Worm (Caenorhabditis elegans) whole organism, young adult: ENCODE data around the gene T03D8.6.

Experiments used
- F23B12.7 ChIP-seq: sonication (generic microtip); optimal IDR thresholded peaks from 2 replicates; lab custom pipeline; 2017; ENCODE audit warnings: missing genetic modification characterization, mild to moderate bottlenecking, missing compliant biosample characterization, antibody characterized with exemption, moderate library complexity; ENCODE audit not compliant: insufficient read depth
- fkh-3 ChIP-seq: sonication (generic microtip); optimal IDR thresholded peaks from 2 replicates; lab custom pipeline; 2016; ENCODE audit warnings: mild to moderate bottlenecking, missing genetic modification characterization, missing compliant biosample characterization
- let-526 ChIP-seq: fragments of 200-800 bp; sonication (Bioruptor generic); IDR thresholded peaks from 2 replicates; pipeline ENCODE4 v1.3.6; 2022; ENCODE audit warnings: missing genetic modification reagents, missing genetic modification characterization, missing compliant biosample characterization
- tbx-9 ChIP-seq: sonication (generic microtip); optimal IDR thresholded peaks from 2 replicates; lab custom pipeline; 2016; ENCODE audit warnings: borderline replicate concordance, missing genetic modification characterization, inconsistent platforms, missing compliant biosample characterization
- ztf-22 ChIP-seq: fragments of 200-800 bp; sonication (Bioruptor generic); optimal IDR thresholded peaks from 2 replicates; lab custom pipeline; 2018; ENCODE audit warnings: mild to moderate bottlenecking, missing genetic modification characterization, moderate library complexity, missing compliant biosample characterization

DNA sequence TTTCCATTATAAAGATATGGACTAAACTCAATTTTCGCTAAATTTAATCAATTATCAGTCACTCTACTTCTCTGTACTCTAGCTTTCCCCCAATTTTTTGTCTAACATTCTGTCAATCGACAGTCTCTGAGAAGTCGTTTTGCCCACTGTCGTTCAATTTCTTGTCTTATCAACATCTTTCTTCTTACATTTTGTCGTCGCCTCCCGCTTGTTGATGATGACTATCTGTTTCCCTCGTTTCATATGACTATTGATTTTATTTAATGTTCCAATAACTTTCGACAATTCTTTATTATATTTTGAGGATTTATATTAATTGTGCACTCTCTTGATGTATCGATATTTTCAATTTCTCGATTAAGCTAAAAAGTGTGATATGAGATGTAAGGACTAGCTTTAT lies 41.2 kb downstream of the T03D8.6 start:
- TF ChIP-seq F23B12.7 (tag; lab: Kevin White, UChicago) (no peak), tbx-9 (no peak), ztf-22 (GFP tag; lab: Kevin White, UChicago) (no peak), let-526 (GFP tag; lab: Robert Waterston, UW) (no peak), fkh-3 (tag; lab: Kevin White, UChicago) (no peak)
